Fruit fly (Drosophila melanogaster) whole organism, embryonic: Measurements from ENCODE around the gene LPCAT.
A peak's percentile ranks its signal among the peaks of the same experiment; 100 is the strongest.

Source experiments
- Bgb ChIP-seq: fragments of 200-800 bp; sonication (Bioruptor generic); IDR thresholded peaks from 2 replicates; pipeline ENCODE4 v1.3.6; 2022; ENCODE audit warnings: missing biosample characterization, missing genetic modification characterization; ENCODE audit not compliant: partially characterized antibody
- CG10147 ChIP-seq: fragments of 200-800 bp; sonication (Bioruptor generic); optimal IDR thresholded peaks from 2 replicates; lab custom pipeline; 2019; ENCODE audit warnings: missing biosample characterization, mild to moderate bottlenecking, missing genetic modification characterization, moderate library complexity
- CG10267 ChIP-seq: fragments of 200-800 bp; sonication (Bioruptor generic); optimal IDR thresholded peaks from 2 replicates; lab custom pipeline; 2018; ENCODE audit warnings: missing biosample characterization, mild to moderate bottlenecking, missing genetic modification characterization, moderate library complexity
- CG10274 ChIP-seq: fragments of 200-800 bp; sonication (Bioruptor generic); optimal IDR thresholded peaks from 3 replicates; lab custom pipeline; 2017; ENCODE audit warnings: missing biosample characterization, mild to moderate bottlenecking, missing genetic modification characterization
- CG10543 ChIP-seq: fragments of 200-800 bp; sonication (Bioruptor generic); optimal IDR thresholded peaks from 3 replicates; lab custom pipeline; 2017; ENCODE audit warnings: missing biosample characterization, mild to moderate bottlenecking, missing genetic modification characterization, moderate library complexity
- CG11085 ChIP-seq: fragments of 200-800 bp; sonication (Bioruptor generic); IDR thresholded peaks from 2 replicates; pipeline ENCODE4 v1.3.6; 2022; ENCODE audit warnings: missing biosample characterization, missing genetic modification characterization
- CG11093 ChIP-seq: fragments of 200-800 bp; sonication (Bioruptor generic); IDR thresholded peaks from 3 replicates; pipeline ENCODE4 v1.3.6; 2022; ENCODE audit warnings: missing biosample characterization, missing genetic modification characterization
- CG11696 ChIP-seq: fragments of 200-800 bp; sonication (Bioruptor generic); IDR thresholded peaks from 2 replicates; pipeline ENCODE4 v1.3.6; 2022; ENCODE audit warnings: missing biosample characterization, missing genetic modification characterization
- CG12236 ChIP-seq: fragments of 200-800 bp; sonication (Bioruptor generic); optimal IDR thresholded peaks from 2 replicates; lab custom pipeline; 2016; ENCODE audit warnings: missing biosample characterization, missing genetic modification characterization
- CG13894 ChIP-seq: fragments of 200-800 bp; sonication (Bioruptor generic); optimal IDR thresholded peaks from 3 replicates; lab custom pipeline; 2018; ENCODE audit warnings: missing biosample characterization, mild to moderate bottlenecking, missing genetic modification characterization, moderate library complexity
- CG15696 ChIP-seq: fragments of 200-800 bp; sonication (Bioruptor generic); optimal IDR thresholded peaks from 2 replicates; lab custom pipeline; 2019; ENCODE audit warnings: missing biosample characterization, mild to moderate bottlenecking, missing genetic modification characterization, moderate library complexity
- CG1602 ChIP-seq: fragments of 200-800 bp; sonication (Bioruptor generic); optimal IDR thresholded peaks from 3 replicates; lab custom pipeline; 2016; ENCODE audit warnings: missing biosample characterization, missing genetic modification characterization
- CG16813 ChIP-seq: fragments of 200-800 bp; sonication (Bioruptor generic); IDR thresholded peaks from 3 replicates; pipeline ENCODE4 v1.3.6; 2022; ENCODE audit warnings: missing biosample characterization, missing genetic modification characterization; ENCODE audit not compliant: partially characterized antibody
- CG16863 ChIP-seq: fragments of 200-800 bp; sonication (Bioruptor generic); optimal IDR thresholded peaks from 3 replicates; lab custom pipeline; 2016; ENCODE audit warnings: missing biosample characterization, missing genetic modification characterization
- CG1792 ChIP-seq: fragments of 200-800 bp; sonication (Bioruptor generic); optimal IDR thresholded peaks from 2 replicates; lab custom pipeline; 2016; ENCODE audit warnings: missing biosample characterization, missing genetic modification characterization
- CG18011 ChIP-seq: fragments of 200-800 bp; sonication (Bioruptor generic); optimal IDR thresholded peaks from 2 replicates; lab custom pipeline; 2017; ENCODE audit warnings: missing biosample characterization, missing genetic modification characterization, mild to moderate bottlenecking, moderate library complexity, missing genotype
- CG30431 ChIP-seq: fragments of 200-800 bp; sonication (Bioruptor generic); optimal IDR thresholded peaks from 2 replicates; lab custom pipeline; 2017; ENCODE audit warnings: missing biosample characterization, missing genetic modification characterization
- CG33213 ChIP-seq: fragments of 200-800 bp; sonication (Bioruptor generic); optimal IDR thresholded peaks from 3 replicates; lab custom pipeline; 2016; ENCODE audit warnings: missing biosample characterization, missing genetic modification characterization
- CG6765 ChIP-seq: fragments of 200-800 bp; sonication (Bioruptor generic); optimal IDR thresholded peaks from 3 replicates; lab custom pipeline; 2017; ENCODE audit warnings: missing biosample characterization, mild to moderate bottlenecking, missing genetic modification characterization
- CG7839 ChIP-seq: fragments of 200-800 bp; sonication (Bioruptor generic); optimal IDR thresholded peaks from 3 replicates; lab custom pipeline; 2018; ENCODE audit warnings: missing biosample characterization, mild to moderate bottlenecking, missing genetic modification characterization, moderate library complexity
- CG9437 ChIP-seq: fragments of 200-800 bp; sonication (Bioruptor generic); optimal IDR thresholded peaks from 2 replicates; lab custom pipeline; 2018; ENCODE audit warnings: missing biosample characterization, mild to moderate bottlenecking, missing genetic modification characterization
- CG9609 ChIP-seq: fragments of 200-800 bp; sonication (Bioruptor generic); optimal IDR thresholded peaks from 3 replicates; lab custom pipeline; 2016; ENCODE audit warnings: missing biosample characterization, missing genetic modification characterization
- CG9817 ChIP-seq: fragments of 200-800 bp; sonication (Bioruptor generic); optimal IDR thresholded peaks from 2 replicates; lab custom pipeline; 2018; ENCODE audit warnings: missing biosample characterization, mild to moderate bottlenecking, missing genetic modification characterization, moderate library complexity
- CG9932 ChIP-seq: fragments of 200-800 bp; sonication (Bioruptor generic); IDR thresholded peaks from 2 replicates; pipeline ENCODE4 v1.3.6; 2022; ENCODE audit warnings: missing biosample characterization, missing genetic modification characterization
- CHES-1-like ChIP-seq: fragments of 200-800 bp; sonication (Bioruptor generic); optimal IDR thresholded peaks from 2 replicates; lab custom pipeline; 2016; ENCODE audit warnings: missing biosample characterization, missing genetic modification characterization
- Camta ChIP-seq: fragments of 200-800 bp; sonication (Bioruptor generic); optimal IDR thresholded peaks from 2 replicates; lab custom pipeline; 2016; ENCODE audit warnings: missing biosample characterization, missing genetic modification characterization
- CrebB ChIP-seq: fragments of 200-800 bp; sonication (Bioruptor generic); optimal IDR thresholded peaks from 3 replicates; lab custom pipeline; 2018; ENCODE audit warnings: missing biosample characterization, mild to moderate bottlenecking, missing genetic modification characterization
- Doc3 ChIP-seq: fragments of 200-800 bp; sonication (Bioruptor generic); IDR thresholded peaks from 3 replicates; pipeline ENCODE4 v1.3.6; 2022; ENCODE audit warnings: missing biosample characterization, missing genetic modification characterization; ENCODE audit not compliant: partially characterized antibody
- Eip74EF ChIP-seq, 2 experiments: fragments of 200-800 bp in 1 of 2; fragments of >200 bp in 1 of 2; sonication (Bioruptor generic) in 1 of 2; optimal IDR thresholded peaks; 2 replicates each; lab custom pipeline; 2017 to 2019; ENCODE audit warnings: missing biosample characterization in 2 of 2, missing genetic modification characterization in 2 of 2, mild to moderate bottlenecking in 1 of 2, moderate library complexity in 1 of 2
- H15 ChIP-seq: fragments of 200-800 bp; sonication (Bioruptor generic); IDR thresholded peaks from 3 replicates; pipeline ENCODE4 v1.3.6; 2022; ENCODE audit warnings: missing biosample characterization, missing genetic modification characterization
- HLH4C ChIP-seq: fragments of 200-800 bp; sonication (Bioruptor generic); IDR thresholded peaks from 3 replicates; pipeline ENCODE4 v1.3.6; 2022; ENCODE audit warnings: missing biosample characterization, missing genetic modification characterization; ENCODE audit not compliant: partially characterized antibody
- Hmr ChIP-seq: fragments of 200-800 bp; sonication (Bioruptor generic); optimal IDR thresholded peaks from 3 replicates; lab custom pipeline; 2017; ENCODE audit warnings: mild to moderate bottlenecking, missing biosample characterization, missing genetic modification reagents, missing genetic modification characterization
- Mes4 ChIP-seq: fragments of 200-800 bp; sonication (Bioruptor generic); optimal IDR thresholded peaks from 2 replicates; lab custom pipeline; 2016; ENCODE audit warnings: missing biosample characterization, missing genetic modification characterization
- Six4 ChIP-seq: fragments of 200-800 bp; sonication (Bioruptor generic); optimal IDR thresholded peaks from 2 replicates; lab custom pipeline; 2016; ENCODE audit warnings: missing biosample characterization, missing genetic modification characterization
- YL-1 ChIP-seq: fragments of 200-800 bp; sonication (Bioruptor generic); optimal IDR thresholded peaks from 3 replicates; lab custom pipeline; 2017; ENCODE audit warnings: missing biosample characterization, mild to moderate bottlenecking, missing genetic modification characterization
- cato ChIP-seq: fragments of 200-800 bp; sonication (Bioruptor generic); optimal IDR thresholded peaks from 2 replicates; lab custom pipeline; 2016; ENCODE audit warnings: missing biosample characterization, missing genetic modification characterization, borderline replicate concordance
- crol ChIP-seq: fragments of 200-800 bp; sonication (Bioruptor generic); IDR thresholded peaks from 2 replicates; pipeline ENCODE4 v1.3.6; 2022; ENCODE audit warnings: missing biosample characterization, missing genetic modification characterization
- dati ChIP-seq: fragments of 200-800 bp; sonication (Bioruptor generic); IDR thresholded peaks from 2 replicates; pipeline ENCODE4 v1.3.6; 2022; ENCODE audit warnings: missing biosample characterization, missing genetic modification characterization
- disco-r ChIP-seq: fragments of 200-800 bp; sonication (Bioruptor generic); optimal IDR thresholded peaks from 2 replicates; lab custom pipeline; 2016; ENCODE audit warnings: missing biosample characterization, missing genetic modification characterization
- esg ChIP-seq: fragments of 200-800 bp; sonication (Bioruptor generic); conservative IDR thresholded peaks from 2 replicates; pipeline ENCODE4 v1.3.6; 2022; ENCODE audit warnings: missing biosample characterization, missing genetic modification characterization
- exex ChIP-seq: fragments of 200-800 bp; sonication (Bioruptor generic); optimal IDR thresholded peaks from 4 replicates; lab custom pipeline; 2018; ENCODE audit warnings: missing biosample characterization, mild to moderate bottlenecking, missing genetic modification characterization, moderate library complexity
- ftz-f1 ChIP-seq: fragments of 200-800 bp; sonication (Bioruptor generic); optimal IDR thresholded peaks from 2 replicates; lab custom pipeline; 2016; ENCODE audit warnings: missing biosample characterization, missing genetic modification characterization
- gsb ChIP-seq: fragments of 200-800 bp; sonication (Bioruptor generic); IDR thresholded peaks from 2 replicates; pipeline ENCODE4 v1.3.6; 2022; ENCODE audit warnings: missing biosample characterization, missing genetic modification characterization
- kah ChIP-seq: fragments of 200-800 bp; sonication (Bioruptor generic); optimal IDR thresholded peaks from 2 replicates; lab custom pipeline; 2018; ENCODE audit warnings: missing biosample characterization, mild to moderate bottlenecking, missing genetic modification characterization
- kay ChIP-seq: fragments of 200-800 bp; sonication (Bioruptor generic); optimal IDR thresholded peaks from 2 replicates; lab custom pipeline; 2016; ENCODE audit warnings: missing biosample characterization, missing genetic modification characterization
- kni ChIP-seq: fragments of 200-800 bp; sonication (Bioruptor generic); optimal IDR thresholded peaks from 3 replicates; lab custom pipeline; 2017; ENCODE audit warnings: mild to moderate bottlenecking, missing biosample characterization, missing genetic modification reagents, missing genetic modification characterization
- lov ChIP-seq, 2 experiments: fragments of 200-800 bp in 1 of 2; fragments of >200 bp in 1 of 2; sonication (Bioruptor generic) in 1 of 2; IDR thresholded peaks in 1 of 2; optimal IDR thresholded peaks in 1 of 2; 2 replicates in 1 of 2; 3 replicates in 1 of 2; pipeline versions ENCODE4 v1.3.6 to Lab custom; 2017 to 2022; ENCODE audit warnings: missing biosample characterization in 1 of 2, missing genetic modification characterization in 1 of 2
- mam ChIP-seq: fragments of 200-800 bp; sonication (Bioruptor generic); optimal IDR thresholded peaks from 3 replicates; lab custom pipeline; 2016; ENCODE audit warnings: missing biosample characterization, missing genetic modification characterization
- phol ChIP-seq: fragments of 200-800 bp; sonication (Bioruptor generic); optimal IDR thresholded peaks from 3 replicates; lab custom pipeline; 2018; ENCODE audit warnings: missing biosample characterization, mild to moderate bottlenecking, missing genetic modification characterization, moderate library complexity
- rib ChIP-seq: fragments of 200-800 bp; sonication (Bioruptor generic); IDR thresholded peaks from 2 replicates; pipeline ENCODE4 v1.3.6; 2022; ENCODE audit warnings: missing biosample characterization, missing genetic modification characterization
- run ChIP-seq: fragments of 200-800 bp; sonication (Bioruptor generic); optimal IDR thresholded peaks from 3 replicates; lab custom pipeline; 2018; ENCODE audit warnings: missing biosample characterization, mild to moderate bottlenecking, missing genetic modification characterization

Gene LPCAT

DNA sequence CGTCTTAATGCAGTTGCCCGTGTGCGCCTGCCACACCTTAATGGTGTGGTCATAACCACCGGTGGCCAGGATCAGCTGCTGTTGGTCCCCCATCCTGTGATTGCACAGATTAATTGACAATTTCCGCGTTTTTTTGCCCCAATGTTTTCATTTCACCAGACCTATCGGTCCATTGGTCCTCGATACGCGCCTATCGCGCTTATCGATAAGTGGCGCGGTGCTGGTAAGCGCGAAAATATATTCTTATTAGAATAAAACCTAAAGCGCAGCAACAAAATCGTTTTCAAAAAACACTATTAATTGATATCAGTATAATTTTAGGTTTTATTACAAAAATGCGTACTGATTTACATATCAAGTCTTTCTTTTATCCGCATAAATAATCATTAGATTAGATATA is 26.0 kb upstream of the LPCAT start, which contains the start of gene Lst8 (continued):
- TF ChIP-seq CG11696 (GFP tag; lab: Robert Waterston, UW): no peak
- TF ChIP-seq CG10543 (GFP tag; lab: Kevin White, UChicago): no peak
- TF ChIP-seq kah (GFP tag; lab: Kevin White, UChicago): no peak
- TF ChIP-seq CG1602 (GFP tag; lab: Kevin White, UChicago): no peak
- no peak for TF ChIP-seq CrebB
- peak; percentile 65 for TF ChIP-seq Bgb (GFP tag; lab: Robert Waterston, UW)
- no peak for TF ChIP-seq CG9609
- no peak for TF ChIP-seq CG9932 (GFP tag; lab: Robert Waterston, UW)
- no peak for TF ChIP-seq CG10274
- no peak for TF ChIP-seq CG1792 (GFP tag; lab: Kevin White, UChicago)
- TF ChIP-seq CG9437 (GFP tag; lab: Kevin White, UChicago): no peak
- TF ChIP-seq CG11093 (GFP tag; lab: Robert Waterston, UW): no peak
- TF ChIP-seq CG13894 (tag; lab: Kevin White, UChicago): no peak
- no peak for TF ChIP-seq CG15696
- no peak for TF ChIP-seq CG10147 (GFP tag; lab: Kevin White, UChicago)
- TF ChIP-seq CG6765 (GFP tag; lab: Kevin White, UChicago): no peak
- TF ChIP-seq cato (GFP tag; lab: Kevin White, UChicago): no peak
- no peak for TF ChIP-seq CG16863 (GFP tag; lab: Kevin White, UChicago)
- peak; percentile 54; the same call in 1 of the 3 replicates for TF ChIP-seq Doc3
- TF ChIP-seq H15 (GFP tag; lab: Robert Waterston, UW): no peak
- TF ChIP-seq CG10267 (tag; lab: Kevin White, UChicago): peak; percentile 89
- TF ChIP-seq CG9817 (tag; lab: Kevin White, UChicago): no peak
- no peak for TF ChIP-seq Camta (GFP tag; lab: Kevin White, UChicago)
- TF ChIP-seq gsb: no peak
- no peak for TF ChIP-seq CG11085
- no peak for TF ChIP-seq CG18011 (GFP tag; lab: Kevin White, UChicago)
- TF ChIP-seq Eip74EF (GFP tag; optimal IDR thresholded peaks at IDR 0.05; lab: Kevin White, UChicago): no peak
- TF ChIP-seq YL-1: no peak
- no peak for TF ChIP-seq Mes4 (GFP tag; lab: Kevin White, UChicago)
- no peak for TF ChIP-seq exex (tag; lab: Kevin White, UChicago)
- no peak for TF ChIP-seq Six4
- TF ChIP-seq CG16813: peak; percentile 64
- no peak for TF ChIP-seq CHES-1-like (GFP tag; lab: Kevin White, UChicago)
- TF ChIP-seq Hmr: no peak
- no peak for TF ChIP-seq CG33213 (GFP tag; lab: Kevin White, UChicago)
- TF ChIP-seq HLH4C (GFP tag; lab: Robert Waterston, UW): peak; percentile 75
- TF ChIP-seq run (tag; lab: Kevin White, UChicago): no peak
- no peak for TF ChIP-seq CG12236 (GFP tag; lab: Kevin White, UChicago)
- TF ChIP-seq kay (GFP tag; lab: Kevin White, UChicago): no peak
- no peak for TF ChIP-seq CG7839
- TF ChIP-seq kni (GFP tag; lab: Kevin White, UChicago): no peak
- TF ChIP-seq disco-r: no peak
- no peak for TF ChIP-seq CG30431 (GFP tag; lab: Kevin White, UChicago)
- TF ChIP-seq mam (GFP tag; lab: Kevin White, UChicago): no peak
- TF ChIP-seq phol (tag; lab: Kevin White, UChicago): no peak
- no peak for TF ChIP-seq esg (GFP tag; lab: Robert Waterston, UW)
- TF ChIP-seq ftz-f1 (GFP tag; lab: Kevin White, UChicago): no peak
- no peak for TF ChIP-seq crol (GFP tag; lab: Robert Waterston, UW)
- no peak for TF ChIP-seq lov (optimal IDR thresholded peaks at IDR 0.05; lab: Kevin White, UChicago)
- TF ChIP-seq lov (GFP tag; IDR thresholded peaks at IDR 0.05; lab: Robert Waterston, UW): no peak
- no peak for TF ChIP-seq dati (GFP tag; lab: Robert Waterston, UW)
- no peak for TF ChIP-seq rib (GFP tag; lab: Robert Waterston, UW)
